Fruit fly (Drosophila melanogaster) whole organism, pupa: ENCODE measurements around the gene CG1024.

ENCODE experiments used
- CG10348 ChIP-seq: fragments of 200-800 bp; sonication (Bioruptor generic); IDR thresholded peaks from 2 replicates; pipeline ENCODE4 v1.3.6; 2022; ENCODE audit warnings: missing biosample characterization, missing genetic modification characterization
- CG12605 ChIP-seq: fragments of 200-800 bp; sonication (Bioruptor generic); IDR thresholded peaks from 2 replicates; pipeline ENCODE4 v1.3.6; 2022; ENCODE audit warnings: missing biosample characterization, missing genetic modification characterization
- CG13204 ChIP-seq: fragments of 200-800 bp; sonication (Bioruptor generic); optimal IDR thresholded peaks from 2 replicates; lab custom pipeline; 2018; ENCODE audit warnings: missing biosample characterization, mild to moderate bottlenecking, missing genetic modification characterization, moderate library complexity
- CG14655 ChIP-seq: fragments of 200-800 bp; sonication (Bioruptor generic); optimal IDR thresholded peaks from 3 replicates; lab custom pipeline; 2017; ENCODE audit warnings: mild to moderate bottlenecking, missing biosample characterization, missing genetic modification reagents, missing genetic modification characterization
- CG15710 ChIP-seq: fragments of 200-800 bp; sonication (Bioruptor generic); optimal IDR thresholded peaks from 2 replicates; lab custom pipeline; 2018; ENCODE audit warnings: missing biosample characterization, mild to moderate bottlenecking, missing genetic modification characterization, moderate library complexity
- CG17806 ChIP-seq: fragments of 200-800 bp; sonication (Bioruptor generic); optimal IDR thresholded peaks from 2 replicates; lab custom pipeline; 2018; ENCODE audit warnings: missing biosample characterization, mild to moderate bottlenecking, missing genetic modification characterization, moderate library complexity
- CG32121 ChIP-seq: fragments of 200-800 bp; sonication (Bioruptor generic); IDR thresholded peaks from 2 replicates; pipeline ENCODE4 v1.3.6; 2022; ENCODE audit warnings: missing biosample characterization, missing genetic modification characterization
- CG34367 ChIP-seq: fragments of 200-800 bp; sonication (Bioruptor generic); optimal IDR thresholded peaks from 2 replicates; lab custom pipeline; 2018; ENCODE audit warnings: missing biosample characterization, mild to moderate bottlenecking, missing genetic modification characterization
- CG4496 ChIP-seq: fragments of 200-800 bp; sonication (Bioruptor generic); IDR thresholded peaks from 3 replicates; pipeline ENCODE4 v1.3.6; 2022; ENCODE audit warnings: missing biosample characterization, missing genetic modification characterization
- CG8159 ChIP-seq: fragments of 200-800 bp; sonication (Bioruptor generic); optimal IDR thresholded peaks from 3 replicates; lab custom pipeline; 2018; ENCODE audit warnings: missing biosample characterization, mild to moderate bottlenecking, missing genetic modification characterization, moderate library complexity
- CG8301 ChIP-seq: fragments of 200-800 bp; sonication (Bioruptor generic); optimal IDR thresholded peaks from 2 replicates; lab custom pipeline; 2018; ENCODE audit warnings: missing biosample characterization, mild to moderate bottlenecking, missing genetic modification characterization
- CG9948 ChIP-seq: fragments of 200-800 bp; sonication (Bioruptor generic); optimal IDR thresholded peaks from 2 replicates; lab custom pipeline; 2018; ENCODE audit warnings: missing biosample characterization, mild to moderate bottlenecking, missing genetic modification characterization, moderate library complexity
- D1 ChIP-seq: fragments of 200-800 bp; sonication (Bioruptor generic); optimal IDR thresholded peaks from 2 replicates; lab custom pipeline; 2018; ENCODE audit warnings: missing biosample characterization, mild to moderate bottlenecking, missing genetic modification characterization, moderate library complexity
- EcR ChIP-seq: fragments of 200-800 bp; sonication (Bioruptor generic); optimal IDR thresholded peaks from 3 replicates; lab custom pipeline; 2019; ENCODE audit warnings: missing biosample characterization, missing genetic modification characterization, mild to moderate bottlenecking, moderate library complexity, missing genetic modification reagents
- Ets98B ChIP-seq: fragments of 200-800 bp; sonication (Bioruptor generic); IDR thresholded peaks from 2 replicates; pipeline ENCODE4 v1.3.6; 2022; ENCODE audit warnings: missing biosample characterization, missing genetic modification characterization
- Pif1A ChIP-seq: fragments of 200-800 bp; sonication (Bioruptor generic); optimal IDR thresholded peaks from 3 replicates; lab custom pipeline; 2016; ENCODE audit warnings: missing biosample characterization, missing genetic modification characterization
- Pif1B ChIP-seq: fragments of 200-800 bp; sonication (Bioruptor generic); optimal IDR thresholded peaks from 3 replicates; lab custom pipeline; 2016; ENCODE audit warnings: missing biosample characterization, missing genetic modification characterization
- Snoo ChIP-seq: fragments of 200-800 bp; sonication (Bioruptor generic); optimal IDR thresholded peaks from 3 replicates; lab custom pipeline; 2017; ENCODE audit warnings: missing biosample characterization, mild to moderate bottlenecking, missing genetic modification characterization, inconsistent platforms
- fd96Ca ChIP-seq: fragments of 200-800 bp; sonication (Bioruptor generic); IDR thresholded peaks from 3 replicates; pipeline ENCODE4 v1.3.6; 2022; ENCODE audit warnings: missing biosample characterization, missing genetic modification characterization
- gl ChIP-seq: fragments of 200-800 bp; sonication (Bioruptor generic); optimal IDR thresholded peaks from 2 replicates; lab custom pipeline; 2018; ENCODE audit warnings: missing biosample characterization, mild to moderate bottlenecking, missing genetic modification characterization
- rn ChIP-seq: fragments of 200-800 bp; sonication (Bioruptor generic); IDR thresholded peaks from 2 replicates; pipeline ENCODE4 v1.3.6; 2022; ENCODE audit warnings: missing biosample characterization, missing genetic modification characterization

Gene CG1024

dm6 chr3R:6425454-6426156 lies 45.5 kb upstream of the CG1024 start:
- TF ChIP-seq CG17806: peak; percentile 44
- TF ChIP-seq fd96Ca (GFP tag; lab: Robert Waterston, UW): peak; percentile 16; the same call in 1 of the 3 replicates
- peak; percentile 34 for TF ChIP-seq CG15710 (tag; lab: Kevin White, UChicago)
- TF ChIP-seq Pif1B (GFP tag; lab: Kevin White, UChicago): peak; percentile 2
- TF ChIP-seq gl (tag; lab: Kevin White, UChicago): no peak
- peak; percentile 51 for TF ChIP-seq Pif1A (GFP tag; lab: Kevin White, UChicago)
- TF ChIP-seq CG14655 (GFP tag; lab: Kevin White, UChicago): peak; percentile 76
- no peak for TF ChIP-seq rn (GFP tag; lab: Robert Waterston, UW)
- TF ChIP-seq Snoo (tag; lab: Kevin White, UChicago): peak; percentile 8
- no peak for TF ChIP-seq EcR (GFP tag; lab: Kevin White, UChicago)
- TF ChIP-seq CG13204 (GFP tag; lab: Kevin White, UChicago): no peak
- TF ChIP-seq CG4496: 0 out of 3 replicates have a peak, but pooled peaks have one; percentile 27
- TF ChIP-seq CG34367 (tag; lab: Kevin White, UChicago): no peak
- TF ChIP-seq CG12605 (GFP tag; lab: Robert Waterston, UW): no peak
- peak; percentile 55 for TF ChIP-seq CG9948 (tag; lab: Kevin White, UChicago)
- TF ChIP-seq Ets98B (GFP tag; lab: Robert Waterston, UW): no peak
- TF ChIP-seq D1 (tag; lab: Kevin White, UChicago): no peak
- TF ChIP-seq CG32121: no peak
- TF ChIP-seq CG10348 (GFP tag; lab: Robert Waterston, UW): no peak
- TF ChIP-seq CG8159: peak; percentile 48
- TF ChIP-seq CG8301 (tag; lab: Kevin White, UChicago): peak; percentile 74

dm6 chr3R:6423984-6424602 lies 44.0 kb upstream of the CG1024 start:
- TF ChIP-seq Pif1B (GFP tag; lab: Kevin White, UChicago) (peak; percentile 98), CG14655 (GFP tag; lab: Kevin White, UChicago) (peak; percentile 96), Pif1A (GFP tag; lab: Kevin White, UChicago) (peak; percentile 98), Ets98B (GFP tag; lab: Robert Waterston, UW) (peak; percentile 89), CG32121 (peak; percentile 84), CG10348 (GFP tag; lab: Robert Waterston, UW) (peak; percentile 60), fd96Ca (GFP tag; lab: Robert Waterston, UW) (peak; percentile 94), gl (tag; lab: Kevin White, UChicago) (peak; percentile 95), CG13204 (GFP tag; lab: Kevin White, UChicago) (peak; percentile 86), rn (GFP tag; lab: Robert Waterston, UW) (peak; percentile 87), EcR (GFP tag; lab: Kevin White, UChicago) (peak; percentile 98), CG8159 (peak; percentile 96), CG15710 (tag; lab: Kevin White, UChicago) (peak; percentile 96), CG8301 (tag; lab: Kevin White, UChicago) (peak; percentile 95), CG12605 (GFP tag; lab: Robert Waterston, UW) (peak; percentile 69), CG4496 (peak; percentile 95), CG17806 (peak; percentile 97), CG9948 (tag; lab: Kevin White, UChicago) (peak; percentile 96), CG34367 (tag; lab: Kevin White, UChicago) (peak; percentile 97), Snoo (tag; lab: Kevin White, UChicago) (peak; percentile 97), D1 (tag; lab: Kevin White, UChicago) (peak; percentile 68)

- TF ChIP-seq CG9948 (tag; lab: Kevin White, UChicago): no peak
- TF ChIP-seq EcR (GFP tag; lab: Kevin White, UChicago): no peak
- no peak for TF ChIP-seq CG34367 (tag; lab: Kevin White, UChicago)
- TF ChIP-seq D1 (tag; lab: Kevin White, UChicago): no peak
Observed at dm6 chr3R:6423128-6423527, 43.0 kb upstream of the CG1024 start.

- no peak for TF ChIP-seq gl (tag; lab: Kevin White, UChicago)
- TF ChIP-seq Snoo (tag; lab: Kevin White, UChicago): peak; percentile 10
- TF ChIP-seq fd96Ca (GFP tag; lab: Robert Waterston, UW): no peak
- no peak for TF ChIP-seq D1 (tag; lab: Kevin White, UChicago)
- TF ChIP-seq EcR (GFP tag; lab: Kevin White, UChicago): peak; percentile 98
- no peak for TF ChIP-seq CG12605 (GFP tag; lab: Robert Waterston, UW)
- TF ChIP-seq Pif1B (GFP tag; lab: Kevin White, UChicago): no peak
- peak; percentile 70 for TF ChIP-seq CG13204 (GFP tag; lab: Kevin White, UChicago)
- no peak for TF ChIP-seq CG14655 (GFP tag; lab: Kevin White, UChicago)
- no peak for TF ChIP-seq CG4496
- TF ChIP-seq CG34367 (tag; lab: Kevin White, UChicago): no peak
- no peak for TF ChIP-seq CG15710 (tag; lab: Kevin White, UChicago)
- no peak for TF ChIP-seq CG8301 (tag; lab: Kevin White, UChicago)
- TF ChIP-seq CG17806: no peak
- TF ChIP-seq Ets98B (GFP tag; lab: Robert Waterston, UW): 0 out of 2 replicates have a peak, but pooled peaks have one; percentile 27
- peak; percentile 16 for TF ChIP-seq Pif1A (GFP tag; lab: Kevin White, UChicago)
- no peak for TF ChIP-seq CG10348 (GFP tag; lab: Robert Waterston, UW)
- TF ChIP-seq CG32121: 0 out of 2 replicates have a peak, but pooled peaks have one; percentile 39
- TF ChIP-seq CG9948 (tag; lab: Kevin White, UChicago): no peak
- no peak for TF ChIP-seq CG8159
- TF ChIP-seq rn (GFP tag; lab: Robert Waterston, UW): no peak
Observed at dm6 chr3R:6421712-6422141, 41.6 kb upstream of the CG1024 start.
